Worm (Caenorhabditis elegans): Measurements from ENCODE around the gene fbxb-92.

DNA sequence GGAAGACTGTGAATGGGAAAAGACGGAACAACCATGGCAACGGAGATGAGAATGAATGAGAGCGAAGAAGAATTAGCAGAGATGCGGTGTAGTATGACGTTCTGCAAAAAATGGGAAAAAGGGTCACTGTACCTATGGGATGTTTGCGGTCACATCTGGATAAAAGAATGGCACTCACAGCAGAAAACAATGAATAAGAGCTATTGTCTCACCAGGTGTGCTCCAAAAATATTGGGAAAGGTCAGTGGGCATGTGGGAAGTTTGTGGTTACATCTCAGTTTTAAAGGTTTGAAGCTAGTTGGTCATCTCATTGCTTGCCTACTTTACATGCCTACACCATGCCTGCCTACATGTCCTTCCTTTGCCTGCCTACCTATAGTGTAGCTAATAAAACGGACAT lies 3.4 kb upstream of the fbxb-92 start, which contains the start of gene fbxb-91:
- TF ChIP-seq lin-39 (tag; optimal IDR thresholded peaks at IDR 0.05) (no peak), nhr-28 (tag; optimal IDR thresholded peaks at IDR 0.05) (no peak), nhr-43 (tag; optimal IDR thresholded peaks at IDR 0.05; ENCODE audit: poor library complexity, severe bottlenecking) (no peak), ztf-4 (tag; optimal IDR thresholded peaks at IDR 0.05) (no peak), nhr-23 (tag; optimal IDR thresholded peaks at IDR 0.05) (no peak), nhr-76 (tag; optimal IDR thresholded peaks at IDR 0.05) (no peak), R02D3.7 (tag; optimal IDR thresholded peaks at IDR 0.05) (no peak), nhr-11 (tag; optimal IDR thresholded peaks at IDR 0.05) (no peak), ama-1 (optimal IDR thresholded peaks at IDR 0.05) (no peak)
